Worm (Caenorhabditis elegans) whole organism, early embryonic: ENCODE results near the gene F57E7.4.

Experiments used
- ama-1 ChIP-seq: fragments of 150-350 bp; optimal IDR thresholded peaks from 2 replicates; lab custom pipeline; 2014
- tbx-11 ChIP-seq: fragments of 200-800 bp; sonication (Bioruptor generic); IDR thresholded peaks from 2 replicates; pipeline ENCODE4 v1.3.6; 2022; ENCODE audit warnings: missing genetic modification characterization, missing compliant biosample characterization
- tbx-37 ChIP-seq: fragments of 200-800 bp; sonication (Bioruptor generic); conservative IDR thresholded peaks from 2 replicates; pipeline ENCODE4 v1.3.6; 2022; ENCODE audit warnings: missing genetic modification reagents, missing genetic modification characterization, missing compliant biosample characterization

DNA sequence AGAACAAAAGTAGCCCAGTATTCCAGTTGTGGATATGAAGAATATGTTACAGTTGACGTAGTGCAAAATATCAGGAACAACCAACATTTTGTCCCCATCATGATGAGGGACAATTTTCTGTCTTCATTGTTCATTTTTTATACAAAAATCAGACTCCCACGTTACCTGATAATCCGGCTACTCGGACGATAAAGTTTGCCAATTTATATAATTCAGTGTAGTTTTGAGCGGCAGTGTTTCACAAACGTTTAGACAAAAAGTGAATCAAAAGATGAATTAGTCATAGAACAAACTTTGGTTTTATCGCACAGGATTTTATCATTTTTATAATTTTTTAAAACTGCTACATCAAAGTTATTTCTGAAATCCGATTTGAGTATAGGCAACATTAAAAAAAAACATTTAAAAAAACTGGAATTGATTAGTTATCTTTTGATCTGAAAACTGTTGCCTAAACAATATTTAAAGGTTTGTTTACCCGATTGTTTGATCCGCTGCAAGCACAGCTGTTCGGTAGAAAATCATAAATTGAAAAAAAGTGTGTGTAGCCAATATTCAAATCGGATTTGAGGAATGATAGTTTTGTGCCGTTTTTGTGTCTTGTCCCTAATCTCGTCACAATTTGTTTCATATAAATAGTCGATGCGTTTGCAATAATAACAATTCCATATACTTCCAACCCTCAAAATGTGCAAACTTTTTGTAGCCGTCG lies at the start of gene F57E7.4, which contains the start of gene spig-6:
- no peak for TF ChIP-seq ama-1 (lab: Kevin White, UChicago)
- TF ChIP-seq tbx-11 = no peak
- no peak for TF ChIP-seq tbx-37 (GFP tag; lab: Robert Waterston, UW)
